Worm (Caenorhabditis elegans): ENCODE results near the gene str-185.

DNA sequence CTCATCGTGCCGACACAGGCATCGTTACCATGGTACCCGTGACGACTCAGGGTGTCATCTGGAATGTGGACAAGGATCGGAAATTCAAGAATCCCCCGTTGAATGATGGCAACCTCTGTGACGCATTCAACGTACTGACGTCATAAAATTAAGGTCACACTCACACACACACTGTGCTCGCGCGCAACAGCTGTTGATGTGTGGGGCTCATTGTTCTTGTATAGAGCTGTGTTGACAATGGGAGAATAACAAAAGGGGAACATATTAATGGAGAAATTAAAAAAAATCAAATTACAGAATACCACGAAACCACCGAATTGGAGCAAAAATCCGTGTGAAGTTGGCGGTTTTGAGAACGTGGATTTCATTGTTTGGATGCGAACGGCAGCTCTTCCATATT lies 18.5 kb upstream of the str-185 start:
- TF ChIP-seq him-1 (tag; optimal IDR thresholded peaks at IDR 0.05): no peak
- TF ChIP-seq dao-5 (tag; optimal IDR thresholded peaks at IDR 0.05): no peak
- TF ChIP-seq W03F9.2 (tag; optimal IDR thresholded peaks at IDR 0.05): no peak
